Worm (Caenorhabditis elegans) whole organism, L3 larva: ENCODE measurements around the gene F56A11.4.

Experiments
- R02D3.7 ChIP-seq: fragments of 150-350 bp; optimal IDR thresholded peaks from 2 replicates; lab custom pipeline; 2014; ENCODE audit warnings: missing biosample characterization, missing genetic modification characterization
- ZK546.5 ChIP-seq: sonication (generic microtip); optimal IDR thresholded peaks from 2 replicates; lab custom pipeline; 2017; ENCODE audit warnings: missing biosample characterization, missing genetic modification characterization
- aly-2 ChIP-seq: fragments of 150-350 bp; optimal IDR thresholded peaks from 2 replicates; lab custom pipeline; 2014; ENCODE audit warnings: missing biosample characterization, missing genetic modification characterization
- ama-1 ChIP-seq: fragments of 150-350 bp; optimal IDR thresholded peaks from 2 replicates; lab custom pipeline; 2018
- ceh-16 ChIP-seq: sonication (generic microtip); optimal IDR thresholded peaks from 2 replicates; lab custom pipeline; 2017; ENCODE audit warnings: missing biosample characterization, missing genetic modification characterization
- ceh-28 ChIP-seq: fragments of 150-350 bp; optimal IDR thresholded peaks from 2 replicates; lab custom pipeline; 2014; ENCODE audit warnings: missing biosample characterization, missing genetic modification reagents, missing genetic modification characterization
- ceh-9 ChIP-seq: sonication (generic microtip); optimal IDR thresholded peaks from 2 replicates; lab custom pipeline; 2018; ENCODE audit warnings: missing biosample characterization, missing genetic modification characterization
- daf-12 ChIP-seq: fragments of 150-350 bp; optimal IDR thresholded peaks from 2 replicates; lab custom pipeline; 2014; ENCODE audit warnings: missing biosample characterization, missing genetic modification reagents, missing genetic modification characterization
- egl-27 ChIP-seq: sonication (generic microtip); optimal IDR thresholded peaks from 4 replicates; lab custom pipeline; 2017; ENCODE audit warnings: missing biosample characterization, missing genetic modification reagents, missing genetic modification characterization
- elt-1 ChIP-seq: fragments of 150-350 bp; optimal IDR thresholded peaks from 2 replicates; lab custom pipeline; 2014; ENCODE audit warnings: missing biosample characterization, missing genetic modification characterization
- elt-2 ChIP-seq: sonication (generic microtip); optimal IDR thresholded peaks from 2 replicates; lab custom pipeline; 2016; ENCODE audit warnings: missing genetic modification reagents, mild to moderate bottlenecking, missing genetic modification characterization, missing compliant biosample characterization
- elt-3 ChIP-seq, 3 experiments: fragments of 150-350 bp in 1 of 3; sonication (generic microtip) in 2 of 3; optimal IDR thresholded peaks; 2 replicates in 2 of 3; 4 replicates in 1 of 3; lab custom pipeline; 2014 to 2017; ENCODE audit warnings: missing biosample characterization in 3 of 3, missing genetic modification characterization in 3 of 3
- fkh-10 ChIP-seq: sonication (generic microtip); optimal IDR thresholded peaks from 2 replicates; lab custom pipeline; 2017; ENCODE audit warnings: missing biosample characterization, missing genetic modification reagents, missing genetic modification characterization
- fos-1 ChIP-seq: fragments of 150-350 bp; optimal IDR thresholded peaks from 2 replicates; lab custom pipeline; 2014; ENCODE audit warnings: missing biosample characterization, missing genetic modification characterization
- lin-15B ChIP-seq: fragments of 150-350 bp; optimal IDR thresholded peaks from 2 replicates; lab custom pipeline; 2014; ENCODE audit warnings: missing biosample characterization, missing genetic modification characterization
- lin-39 ChIP-seq: fragments of 150-350 bp; optimal IDR thresholded peaks from 2 replicates; lab custom pipeline; 2018; ENCODE audit warnings: missing biosample characterization, missing genetic modification reagents, missing genetic modification characterization
- lsy-12 ChIP-seq: sonication (generic microtip); optimal IDR thresholded peaks from 2 replicates; lab custom pipeline; 2016; ENCODE audit warnings: mild to moderate bottlenecking, missing genetic modification characterization, missing compliant biosample characterization
- mdl-1 ChIP-seq: fragments of 150-350 bp; optimal IDR thresholded peaks from 2 replicates; lab custom pipeline; 2014; ENCODE audit warnings: missing biosample characterization, missing genetic modification characterization
- nfya-1 ChIP-seq: sonication (generic microtip); optimal IDR thresholded peaks from 2 replicates; lab custom pipeline; 2017; ENCODE audit warnings: missing genetic modification characterization, mild to moderate bottlenecking, missing compliant biosample characterization, antibody characterized with exemption, moderate library complexity; ENCODE audit not compliant: insufficient read depth
- nhr-11 ChIP-seq: fragments of 150-350 bp; optimal IDR thresholded peaks from 2 replicates; lab custom pipeline; 2014; ENCODE audit warnings: missing biosample characterization, missing genetic modification characterization
- nhr-12 ChIP-seq: fragments of 150-350 bp; optimal IDR thresholded peaks from 2 replicates; lab custom pipeline; 2014; ENCODE audit warnings: missing biosample characterization, missing genetic modification characterization
- nhr-237 ChIP-seq: fragments of 150-350 bp; optimal IDR thresholded peaks from 2 replicates; lab custom pipeline; 2014; ENCODE audit warnings: missing biosample characterization, missing genetic modification characterization
- nhr-25 ChIP-seq: sonication (generic microtip); optimal IDR thresholded peaks from 2 replicates; lab custom pipeline; 2017; ENCODE audit warnings: missing biosample characterization, missing genetic modification characterization
- nhr-28 ChIP-seq: fragments of 150-350 bp; optimal IDR thresholded peaks from 2 replicates; lab custom pipeline; 2014; ENCODE audit warnings: missing biosample characterization, missing genetic modification characterization
- nhr-43 ChIP-seq: sonication (generic microtip); optimal IDR thresholded peaks from 2 replicates; lab custom pipeline; 2016; ENCODE audit warnings: mild to moderate bottlenecking, missing genetic modification characterization, missing compliant biosample characterization; ENCODE audit not compliant: poor library complexity, severe bottlenecking
- nhr-67 ChIP-seq: fragments of 150-350 bp; optimal IDR thresholded peaks from 2 replicates; lab custom pipeline; 2014; ENCODE audit warnings: missing biosample characterization, missing genetic modification characterization
- nhr-76 ChIP-seq: fragments of 150-350 bp; sonication (generic microtip); optimal IDR thresholded peaks from 5 replicates; lab custom pipeline; 2014; ENCODE audit warnings: missing biosample characterization, missing genetic modification characterization
- nhr-77 ChIP-seq: fragments of 150-350 bp; optimal IDR thresholded peaks from 2 replicates; lab custom pipeline; 2014; ENCODE audit warnings: missing biosample characterization, missing genetic modification characterization
- pha-4 ChIP-seq: fragments of 150-350 bp; optimal IDR thresholded peaks from 2 replicates; lab custom pipeline; 2014; ENCODE audit warnings: missing biosample characterization, missing genetic modification reagents, missing genetic modification characterization
- pqm-1 ChIP-seq: fragments of 150-350 bp; optimal IDR thresholded peaks from 2 replicates; lab custom pipeline; 2017; ENCODE audit warnings: missing biosample characterization, missing genetic modification characterization, inconsistent platforms
- sea-2 ChIP-seq: fragments of 150-350 bp; sonication (generic microtip); optimal IDR thresholded peaks from 4 replicates; lab custom pipeline; 2014; ENCODE audit warnings: missing biosample characterization, missing genetic modification reagents, missing genetic modification characterization
- tbx-2 ChIP-seq: sonication (generic microtip); optimal IDR thresholded peaks from 2 replicates; lab custom pipeline; 2016; ENCODE audit warnings: mild to moderate bottlenecking, missing genetic modification characterization, missing compliant biosample characterization
- unc-39 ChIP-seq: sonication (generic microtip); optimal IDR thresholded peaks from 4 replicates; lab custom pipeline; 2017; ENCODE audit warnings: missing biosample characterization, missing genetic modification characterization
- unc-62 ChIP-seq: fragments of 150-350 bp; sonication (generic microtip); optimal IDR thresholded peaks from 4 replicates; lab custom pipeline; 2014; ENCODE audit warnings: missing biosample characterization, missing genetic modification reagents, missing genetic modification characterization
- ztf-11 ChIP-seq: fragments of 150-350 bp; optimal IDR thresholded peaks from 2 replicates; lab custom pipeline; 2014; ENCODE audit warnings: missing biosample characterization, missing genetic modification characterization
- ztf-4 ChIP-seq: fragments of 150-350 bp; optimal IDR thresholded peaks from 2 replicates; lab custom pipeline; 2014; ENCODE audit warnings: missing biosample characterization, missing genetic modification characterization

Gene F56A11.4

ce11 chrIV:551923-552322 lies 3.8 kb downstream of the F56A11.4 start:
- TF ChIP-seq nhr-43 (no peak), pqm-1 (tag; lab: Kevin White, UChicago) (peak; percentile 82), elt-2 (tag; lab: Kevin White, UChicago) (peak; percentile 84)

ce11 chrIV:554005-554404 lies 5.9 kb downstream of the F56A11.4 start:
- TF ChIP-seq nhr-76 (tag; lab: Kevin White, UChicago) (no peak), daf-12 (tag; lab: Kevin White, UChicago) (no peak), ceh-16 (tag; lab: Kevin White, UChicago) (no peak), ceh-9 (tag; lab: Kevin White, UChicago) (no peak), ceh-28 (tag; lab: Kevin White, UChicago) (no peak), nhr-12 (tag; lab: Kevin White, UChicago) (no peak), elt-3 (tag; optimal IDR thresholded peaks at IDR 0.05; lab: Kevin White, UChicago) (no peak)

- TF ChIP-seq nhr-11 (tag; lab: Kevin White, UChicago) (no peak), elt-2 (tag; lab: Kevin White, UChicago) (no peak), ama-1 (lab: Kevin White, UChicago) (no peak), nhr-25 (tag; lab: Kevin White, UChicago) (no peak), nhr-76 (tag; lab: Kevin White, UChicago) (no peak), elt-3 (tag; optimal IDR thresholded peaks at IDR 0.05; lab: Kevin White, UChicago) (no peak), ztf-11 (no peak), nhr-77 (no peak)
Measured at ce11 chrIV:558735-559284, 10.7 kb downstream of the F56A11.4 start, which contains the start of gene efn-4. Gene efn-4 (plus strand): TSS chrIV:559234.

- TF ChIP-seq fos-1 (tag; lab: Kevin White, UChicago) (no peak), pqm-1 (tag; lab: Kevin White, UChicago) (no peak), lsy-12 (tag; lab: Kevin White, UChicago) (no peak), nhr-25 (tag; lab: Kevin White, UChicago) (no peak), nhr-77 (no peak), unc-39 (no peak), daf-12 (tag; lab: Kevin White, UChicago) (no peak), nhr-237 (no peak), egl-27 (tag; lab: Kevin White, UChicago) (no peak), ceh-16 (tag; lab: Kevin White, UChicago) (no peak), nhr-67 (no peak), R02D3.7 (tag; lab: Kevin White, UChicago) (no peak), ZK546.5 (tag; lab: Kevin White, UChicago) (no peak), mdl-1 (no peak)
- TF ChIP-seq, all 47 proteins: peak for 0
Measured at ce11 chrIV:560314-560713, 12.2 kb downstream of the F56A11.4 start.

- TF ChIP-seq ceh-28 (tag; lab: Kevin White, UChicago) (no peak), unc-62 (GFP tag; lab: Kevin White, UChicago) (no peak), aly-2 (no peak), nhr-11 (tag; lab: Kevin White, UChicago) (no peak), unc-39 (no peak), tbx-2 (tag; lab: Kevin White, UChicago) (no peak), lin-15B (tag; lab: Kevin White, UChicago) (no peak), elt-1 (tag; lab: Kevin White, UChicago) (no peak), fkh-10 (GFP tag; lab: Kevin White, UChicago) (no peak), mdl-1 (no peak), ztf-4 (tag; lab: Kevin White, UChicago) (no peak), pha-4 (no peak), lin-39 (no peak)
Measured at ce11 chrIV:560780-561179, 12.7 kb downstream of the F56A11.4 start.

ce11 chrIV:563417-563816 lies 15.3 kb downstream of the F56A11.4 start:
- TF ChIP-seq nhr-28 (tag; lab: Kevin White, UChicago) (no peak), egl-27 (tag; lab: Kevin White, UChicago) (no peak), fos-1 (tag; lab: Kevin White, UChicago) (no peak), fkh-10 (GFP tag; lab: Kevin White, UChicago) (peak; percentile 50), nfya-1 (tag; lab: Kevin White, UChicago) (no peak), nhr-77 (no peak), sea-2 (GFP tag; lab: Kevin White, UChicago) (no peak)
